Fruit fly (Drosophila melanogaster): ENCODE measurements around the gene Cyp4g1.

Gene Cyp4g1

DNA sequence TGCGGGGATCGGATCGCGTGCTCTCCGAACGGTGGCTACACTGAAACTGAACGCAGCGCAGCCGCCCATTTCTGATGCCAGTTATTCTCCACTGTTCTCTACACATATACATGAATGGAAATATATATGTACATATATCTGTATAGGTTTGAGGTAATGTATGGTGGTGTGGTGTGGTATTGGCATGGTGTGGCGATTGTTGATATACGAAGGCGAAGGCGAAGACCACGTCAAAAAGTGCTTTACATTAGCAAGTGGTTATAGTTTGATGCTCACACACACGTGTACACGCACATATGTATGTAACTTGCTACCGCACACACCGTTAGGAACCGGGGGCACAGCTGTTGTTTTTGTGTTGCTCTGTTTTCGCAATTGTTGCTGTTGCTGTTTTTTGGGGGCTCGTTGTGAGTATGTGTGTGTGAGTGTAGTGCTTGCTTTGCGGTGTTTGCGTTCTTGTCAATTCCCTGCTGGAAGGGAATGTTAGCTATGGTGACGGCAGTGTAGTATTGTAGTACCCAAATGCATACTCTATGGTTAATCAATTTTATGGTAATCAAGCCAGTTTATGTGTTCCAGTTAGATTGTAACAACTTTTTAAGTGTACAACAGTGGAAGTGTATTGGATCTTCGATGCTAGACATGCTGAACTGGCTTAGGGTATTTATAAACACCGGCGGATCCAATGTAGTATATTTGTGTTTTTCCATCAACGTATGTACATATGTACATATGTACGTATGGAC lies 24.5 kb upstream of the Cyp4g1 start, which contains the start of gene CG17896 (continued):
- peak; percentile 99 for TF ChIP-seq dysf (GFP tag; IDR thresholded peaks at IDR 0.05)
- TF ChIP-seq CG14667 (GFP tag; IDR thresholded peaks at IDR 0.05) = peak; percentile 97
- TF ChIP-seq gcm2 (GFP tag; optimal IDR thresholded peaks at IDR 0.05) = peak; percentile 89
- TF ChIP-seq Usf (GFP tag; optimal IDR thresholded peaks at IDR 0.05) = peak; percentile 97
- TF ChIP-seq Ets65A (GFP tag) = peak; percentile 100
- peak; percentile 98 for TF ChIP-seq fd3F (GFP tag; optimal IDR thresholded peaks at IDR 0.05)
- TF ChIP-seq nerfin-1 (tag; optimal IDR thresholded peaks at IDR 0.05) = peak; percentile 85
- TF ChIP-seq otp (GFP tag; IDR thresholded peaks at IDR 0.05) = peak; percentile 96
- peak; percentile 98 for TF ChIP-seq Bteb2 (GFP tag; optimal IDR thresholded peaks at IDR 0.05)
- TF ChIP-seq slp2 (GFP tag; optimal IDR thresholded peaks at IDR 0.05) = peak; percentile 97
- TF ChIP-seq ken (GFP tag; IDR thresholded peaks at IDR 0.05) = peak; percentile 96
- TF ChIP-seq CG9437 (GFP tag; optimal IDR thresholded peaks at IDR 0.05) = peak; percentile 89
- TF ChIP-seq so (GFP tag; IDR thresholded peaks at IDR 0.05) = peak; percentile 97
- peak in 1 of 2 experiments; percentile 87 for TF ChIP-seq Eip74EF (GFP tag; optimal IDR thresholded peaks at IDR 0.05)
- TF ChIP-seq Lim3 (GFP tag; IDR thresholded peaks at IDR 0.05) = peak; percentile 94
- TF ChIP-seq cwo (GFP tag; optimal IDR thresholded peaks at IDR 0.05) = peak; percentile 96
- TF ChIP-seq CG16863 (GFP tag; optimal IDR thresholded peaks at IDR 0.05) = peak; percentile 97
- peak; percentile 98 for TF ChIP-seq HmgD (GFP tag; optimal IDR thresholded peaks at IDR 0.05)
- peak; percentile 98 for TF ChIP-seq CG12071 (GFP tag; optimal IDR thresholded peaks at IDR 0.05)
- no peak for TF ChIP-seq zen2 (GFP tag; IDR thresholded peaks at IDR 0.05; ENCODE audit: partially characterized antibody)
- peak; percentile 91 for TF ChIP-seq run (tag; optimal IDR thresholded peaks at IDR 0.05)
- peak; percentile 95 for TF ChIP-seq CG1233 (GFP tag; optimal IDR thresholded peaks at IDR 0.05)
- TF ChIP-seq Gug (GFP tag; IDR thresholded peaks at IDR 0.05) = peak; percentile 99
- peak; percentile 99 for TF ChIP-seq Fer3 (tag; optimal IDR thresholded peaks at IDR 0.05)
- no peak for TF ChIP-seq CG16813 (GFP tag; IDR thresholded peaks at IDR 0.05; ENCODE audit: partially characterized antibody)
- peak; percentile 97 for TF ChIP-seq NK7.1 (GFP tag; optimal IDR thresholded peaks at IDR 0.05)
- peak; percentile 97 for TF ChIP-seq B-H1 (GFP tag; IDR thresholded peaks at IDR 0.05)
- TF ChIP-seq CG2889 (GFP tag; IDR thresholded peaks at IDR 0.05) = peak; percentile 98
- peak; percentile 98 for TF ChIP-seq CG8944 (GFP tag; optimal IDR thresholded peaks at IDR 0.05)
- no peak for TF ChIP-seq stwl (tag; optimal IDR thresholded peaks at IDR 0.05)
- TF ChIP-seq tll (GFP tag; optimal IDR thresholded peaks at IDR 0.05) = no peak
- TF ChIP-seq GATAe (GFP tag; conservative IDR thresholded peaks at IDR 0.05) = peak; percentile 97
- TF ChIP-seq HLHmδ (GFP tag; optimal IDR thresholded peaks at IDR 0.05) = no peak
- TF ChIP-seq h (optimal IDR thresholded peaks at IDR 0.05) = no peak
- TF ChIP-seq CG3281 (GFP tag; optimal IDR thresholded peaks at IDR 0.05) = peak; percentile 98
- TF ChIP-seq CG12744 (GFP tag; optimal IDR thresholded peaks at IDR 0.05) = peak; percentile 97
- peak; percentile 99 for TF ChIP-seq bab2 (GFP tag; optimal IDR thresholded peaks at IDR 0.05)
- peak; percentile 90 for TF ChIP-seq dati (GFP tag; IDR thresholded peaks at IDR 0.05)
- TF ChIP-seq H2.0 (GFP tag; IDR thresholded peaks at IDR 0.05) = peak; percentile 97
- TF ChIP-seq tap (tag; optimal IDR thresholded peaks at IDR 0.05) = peak; percentile 91
- TF ChIP-seq tx (GFP tag; optimal IDR thresholded peaks at IDR 0.05) = peak; percentile 98
- peak; percentile 97 for TF ChIP-seq CG6813 (GFP tag; optimal IDR thresholded peaks at IDR 0.05)
- TF ChIP-seq sc (optimal IDR thresholded peaks at IDR 0.05) = no peak
- TF ChIP-seq sc (GFP tag; optimal IDR thresholded peaks at IDR 0.05) = peak; percentile 79
- TF ChIP-seq CG11247 (GFP tag; IDR thresholded peaks at IDR 0.05) = peak; percentile 98
- peak; percentile 90 for TF ChIP-seq CG10979 (tag; optimal IDR thresholded peaks at IDR 0.05)
